Worm (Caenorhabditis elegans): ENCODE results near the gene hhat-1.

ce11 chrII:14698057-14698456 is 19.8 kb downstream of the hhat-1 start, which contains the start of gene C09F9.1:
- TF ChIP-seq nhr-43 (tag; optimal IDR thresholded peaks at IDR 0.05; ENCODE audit: poor library complexity, severe bottlenecking) (no peak), nhr-28 (tag; optimal IDR thresholded peaks at IDR 0.05) (no peak), lin-15B (tag; optimal IDR thresholded peaks at IDR 0.05) (no peak), pha-4 (tag; optimal IDR thresholded peaks at IDR 0.05) (no peak), lin-39 (tag; optimal IDR thresholded peaks at IDR 0.05) (no peak)
